Fruit fly (Drosophila melanogaster) whole organism, embryonic: ENCODE data around the gene CG33286.

Experiments used
- Bgb ChIP-seq: fragments of 200-800 bp; sonication (Bioruptor generic); IDR thresholded peaks from 2 replicates; pipeline ENCODE4 v1.3.6; 2022; ENCODE audit warnings: missing biosample characterization, missing genetic modification characterization; ENCODE audit not compliant: partially characterized antibody
- BtbVII ChIP-seq: fragments of 200-800 bp; sonication (Bioruptor generic); optimal IDR thresholded peaks from 3 replicates; lab custom pipeline; 2017; ENCODE audit warnings: missing biosample characterization, mild to moderate bottlenecking, missing genetic modification characterization
- C15 ChIP-seq: fragments of 200-800 bp; sonication (Bioruptor generic); IDR thresholded peaks from 3 replicates; pipeline ENCODE4 v1.3.6; 2022; ENCODE audit warnings: missing biosample characterization, missing genetic modification characterization
- CG10543 ChIP-seq: fragments of 200-800 bp; sonication (Bioruptor generic); optimal IDR thresholded peaks from 3 replicates; lab custom pipeline; 2017; ENCODE audit warnings: missing biosample characterization, mild to moderate bottlenecking, missing genetic modification characterization, moderate library complexity
- CG14014 ChIP-seq: fragments of 200-800 bp; sonication (Bioruptor generic); IDR thresholded peaks from 2 replicates; pipeline ENCODE4 v1.3.6; 2022; ENCODE audit warnings: missing biosample characterization, missing genetic modification characterization
- CG16779 ChIP-seq: fragments of 200-800 bp; sonication (Bioruptor generic); IDR thresholded peaks from 2 replicates; pipeline ENCODE4 v1.3.6; 2022; ENCODE audit warnings: missing biosample characterization, missing genetic modification characterization
- CG17912 ChIP-seq: fragments of 200-800 bp; sonication (Bioruptor generic); optimal IDR thresholded peaks from 2 replicates; lab custom pipeline; 2018; ENCODE audit warnings: missing biosample characterization, mild to moderate bottlenecking, missing genetic modification characterization
- CG2116 ChIP-seq: fragments of 200-800 bp; sonication (Bioruptor generic); optimal IDR thresholded peaks from 3 replicates; lab custom pipeline; 2018; ENCODE audit warnings: missing biosample characterization, mild to moderate bottlenecking, missing genetic modification characterization
- CG3065 ChIP-seq: fragments of 200-800 bp; sonication (Bioruptor generic); optimal IDR thresholded peaks from 2 replicates; lab custom pipeline; 2016; ENCODE audit warnings: missing biosample characterization, missing genetic modification characterization
- CG32767 ChIP-seq: fragments of 200-800 bp; sonication (Bioruptor generic); IDR thresholded peaks from 2 replicates; pipeline ENCODE4 v1.3.6; 2022; ENCODE audit warnings: missing biosample characterization, missing genetic modification characterization
- CG6791 ChIP-seq: fragments of 200-800 bp; sonication (Bioruptor generic); IDR thresholded peaks from 3 replicates; pipeline ENCODE4 v1.3.6; 2022; ENCODE audit warnings: missing biosample characterization, missing genetic modification characterization; ENCODE audit not compliant: partially characterized antibody
- CG7745 ChIP-seq: fragments of 200-800 bp; sonication (Bioruptor generic); optimal IDR thresholded peaks from 2 replicates; lab custom pipeline; 2018; ENCODE audit warnings: missing biosample characterization, mild to moderate bottlenecking, missing genetic modification characterization, moderate library complexity
- CG8924 ChIP-seq: fragments of 200-800 bp; optimal IDR thresholded peaks from 3 replicates; lab custom pipeline; 2019; ENCODE audit warnings: missing biosample characterization, mild to moderate bottlenecking, missing genetic modification characterization, moderate library complexity
- CTCF ChIP-seq: fragments of 200-800 bp; sonication (Bioruptor generic); optimal IDR thresholded peaks from 2 replicates; lab custom pipeline; 2017; ENCODE audit warnings: missing biosample characterization, mild to moderate bottlenecking, missing genetic modification characterization, moderate library complexity
- Dek ChIP-seq: fragments of 200-800 bp; sonication (Bioruptor generic); optimal IDR thresholded peaks from 3 replicates; lab custom pipeline; 2019; ENCODE audit warnings: missing biosample characterization, mild to moderate bottlenecking, missing genetic modification characterization, moderate library complexity
- Hand ChIP-seq: fragments of 200-800 bp; sonication (Bioruptor generic); optimal IDR thresholded peaks from 2 replicates; lab custom pipeline; 2017; ENCODE audit warnings: mild to moderate bottlenecking, missing biosample characterization, missing genetic modification reagents, missing genetic modification characterization
- Hey ChIP-seq: fragments of 200-800 bp; sonication (Bioruptor generic); optimal IDR thresholded peaks from 3 replicates; lab custom pipeline; 2018; ENCODE audit warnings: missing biosample characterization, mild to moderate bottlenecking, missing genetic modification characterization
- Kr ChIP-seq: fragments of 200-800 bp; sonication (Bioruptor generic); optimal IDR thresholded peaks from 2 replicates; lab custom pipeline; 2017; ENCODE audit warnings: missing biosample characterization, mild to moderate bottlenecking, missing genetic modification characterization
- Lim3 ChIP-seq: fragments of 200-800 bp; sonication (Bioruptor generic); IDR thresholded peaks from 2 replicates; pipeline ENCODE4 v1.3.6; 2022; ENCODE audit warnings: missing biosample characterization, missing genetic modification characterization
- Nf-YA ChIP-seq: fragments of 200-800 bp; sonication (Bioruptor generic); IDR thresholded peaks from 2 replicates; pipeline ENCODE4 v1.3.6; 2022; ENCODE audit warnings: missing biosample characterization, missing genetic modification characterization
- Oaz ChIP-seq: fragments of 200-800 bp; sonication (Bioruptor generic); IDR thresholded peaks from 2 replicates; pipeline ENCODE4 v1.3.6; 2022; ENCODE audit warnings: missing biosample characterization, missing genetic modification characterization
- Oli ChIP-seq: fragments of 200-800 bp; sonication (Bioruptor generic); optimal IDR thresholded peaks from 2 replicates; lab custom pipeline; 2018; ENCODE audit warnings: missing biosample characterization, mild to moderate bottlenecking, missing genetic modification characterization, moderate library complexity
- Opbp ChIP-seq: fragments of 200-800 bp; sonication (Bioruptor generic); IDR thresholded peaks from 3 replicates; pipeline ENCODE4 v1.3.6; 2022; ENCODE audit warnings: missing biosample characterization, missing genetic modification characterization; ENCODE audit not compliant: partially characterized antibody
- Pdp1 ChIP-seq, 2 experiments: fragments of 200-800 bp; sonication (Bioruptor generic); optimal IDR thresholded peaks; 3 replicates each; lab custom pipeline; 2016; ENCODE audit warnings: missing biosample characterization in 2 of 2, missing genetic modification characterization in 2 of 2, mild to moderate bottlenecking in 1 of 2, moderate library complexity in 1 of 2
- Poxn ChIP-seq: fragments of 200-800 bp; sonication (Bioruptor generic); IDR thresholded peaks from 2 replicates; pipeline ENCODE4 v1.3.6; 2022; ENCODE audit warnings: missing biosample characterization, missing genetic modification characterization
- Sin3A ChIP-seq: fragments of >200 bp; optimal IDR thresholded peaks from 2 replicates; lab custom pipeline; 2018
- Six4 ChIP-seq: fragments of 200-800 bp; sonication (Bioruptor generic); optimal IDR thresholded peaks from 2 replicates; lab custom pipeline; 2016; ENCODE audit warnings: missing biosample characterization, missing genetic modification characterization
- Sox102F ChIP-seq: fragments of 200-800 bp; sonication (Bioruptor generic); optimal IDR thresholded peaks from 2 replicates; lab custom pipeline; 2018; ENCODE audit warnings: missing biosample characterization, mild to moderate bottlenecking, missing genetic modification characterization, moderate library complexity
- Sry-δ ChIP-seq: fragments of 200-800 bp; sonication (Bioruptor generic); optimal IDR thresholded peaks from 2 replicates; lab custom pipeline; 2016; ENCODE audit warnings: missing biosample characterization, missing genetic modification characterization
- Xbp1 ChIP-seq: fragments of 200-800 bp; sonication (Bioruptor generic); optimal IDR thresholded peaks from 3 replicates; lab custom pipeline; 2016; ENCODE audit warnings: missing biosample characterization, mild to moderate bottlenecking, missing genetic modification characterization
- al ChIP-seq: fragments of 200-800 bp; sonication (Bioruptor generic); IDR thresholded peaks from 2 replicates; pipeline ENCODE4 v1.3.6; 2022; ENCODE audit warnings: missing biosample characterization, missing genetic modification characterization
- ato ChIP-seq: fragments of 200-800 bp; sonication (Bioruptor generic); IDR thresholded peaks from 2 replicates; pipeline ENCODE4 v1.3.6; 2022; ENCODE audit warnings: missing biosample characterization, missing genetic modification characterization; ENCODE audit not compliant: partially characterized antibody
- btn ChIP-seq: fragments of 200-800 bp; sonication (Bioruptor generic); optimal IDR thresholded peaks from 2 replicates; lab custom pipeline; 2016; ENCODE audit warnings: missing biosample characterization, missing genetic modification characterization
- dati ChIP-seq: fragments of 200-800 bp; sonication (Bioruptor generic); IDR thresholded peaks from 2 replicates; pipeline ENCODE4 v1.3.6; 2022; ENCODE audit warnings: missing biosample characterization, missing genetic modification characterization
- disco-r ChIP-seq: fragments of 200-800 bp; sonication (Bioruptor generic); optimal IDR thresholded peaks from 2 replicates; lab custom pipeline; 2016; ENCODE audit warnings: missing biosample characterization, missing genetic modification characterization
- gcm2 ChIP-seq: fragments of 200-800 bp; sonication (Bioruptor generic); optimal IDR thresholded peaks from 2 replicates; lab custom pipeline; 2016; ENCODE audit warnings: missing biosample characterization, missing genetic modification characterization
- gfzf ChIP-seq: fragments of 200-800 bp; sonication (Bioruptor generic); optimal IDR thresholded peaks from 2 replicates; lab custom pipeline; 2016; ENCODE audit warnings: missing biosample characterization, mild to moderate bottlenecking, missing genetic modification characterization, moderate library complexity
- grau ChIP-seq: fragments of 200-800 bp; optimal IDR thresholded peaks from 3 replicates; lab custom pipeline; 2019; ENCODE audit warnings: missing biosample characterization, mild to moderate bottlenecking, missing genetic modification characterization, moderate library complexity
- luna ChIP-seq: fragments of 200-800 bp; sonication (Bioruptor generic); optimal IDR thresholded peaks from 2 replicates; lab custom pipeline; 2016; ENCODE audit warnings: missing biosample characterization, missing genetic modification characterization
- nmo ChIP-seq: fragments of 200-800 bp; sonication (Bioruptor generic); optimal IDR thresholded peaks from 2 replicates; lab custom pipeline; 2018; ENCODE audit warnings: missing biosample characterization, mild to moderate bottlenecking, missing genetic modification characterization, moderate library complexity
- pros ChIP-seq: fragments of 200-800 bp; sonication (Bioruptor generic); optimal IDR thresholded peaks from 3 replicates; lab custom pipeline; 2019; ENCODE audit warnings: missing biosample characterization, mild to moderate bottlenecking, missing genetic modification characterization, moderate library complexity
- pzg ChIP-seq: fragments of 200-800 bp; sonication (Bioruptor generic); optimal IDR thresholded peaks from 3 replicates; lab custom pipeline; 2018; ENCODE audit warnings: missing biosample characterization, mild to moderate bottlenecking, missing genetic modification characterization, moderate library complexity
- sens ChIP-seq: fragments of 200-800 bp; sonication (Bioruptor generic); peaks from one replicate; lab custom pipeline; 2016; ENCODE audit warnings: missing biosample characterization, missing genetic modification characterization
- sens-2 ChIP-seq: fragments of 200-800 bp; sonication (Bioruptor generic); IDR thresholded peaks from 2 replicates; pipeline ENCODE4 v1.3.6; 2022; ENCODE audit warnings: missing biosample characterization, missing genetic modification characterization
- vnd ChIP-seq: fragments of 200-800 bp; sonication (Bioruptor generic); IDR thresholded peaks from 3 replicates; pipeline ENCODE4 v1.3.6; 2022; ENCODE audit warnings: missing biosample characterization, missing genetic modification characterization; ENCODE audit not compliant: partially characterized antibody

CG33286 gene

dm6 chr3L:20944180-20944579, 30.3 kb downstream of the CG33286 start (continued):
- no peak for TF ChIP-seq Bgb (GFP tag; lab: Robert Waterston, UW)
- TF ChIP-seq CG3065 (GFP tag; lab: Kevin White, UChicago) = no peak
- peak; percentile 43 for TF ChIP-seq CG8924
- TF ChIP-seq dati (GFP tag; lab: Robert Waterston, UW) = no peak
- no peak for TF ChIP-seq CG6791 (GFP tag; lab: Robert Waterston, UW)
- 0 out of 2 replicates have a peak, but pooled peaks have one; percentile 14 for TF ChIP-seq Nf-YA (GFP tag; lab: Robert Waterston, UW)
- no peak for TF ChIP-seq Sin3A (lab: Kevin White, UChicago)
- TF ChIP-seq disco-r (GFP tag; lab: Kevin White, UChicago) = no peak
- TF ChIP-seq CG2116 (GFP tag; lab: Kevin White, UChicago) = peak; percentile 22
- TF ChIP-seq pzg (GFP tag; lab: Kevin White, UChicago) = no peak
- TF ChIP-seq al (GFP tag; lab: Robert Waterston, UW) = no peak
- TF ChIP-seq sens-2 (GFP tag; lab: Robert Waterston, UW) = 0 out of 2 replicates have a peak, but pooled peaks have one; percentile 32
- peak; percentile 55 for TF ChIP-seq CG7745 (tag; lab: Kevin White, UChicago)
- no peak for TF ChIP-seq grau (tag; lab: Kevin White, UChicago)
- TF ChIP-seq vnd (GFP tag; lab: Robert Waterston, UW) = no peak
- TF ChIP-seq Dek = no peak
- no peak for TF ChIP-seq Lim3 (GFP tag; lab: Robert Waterston, UW)
- TF ChIP-seq gfzf = no peak
- TF ChIP-seq Kr (GFP tag; lab: Kevin White, UChicago) = peak; percentile 66
- TF ChIP-seq btn (GFP tag; lab: Kevin White, UChicago) = no peak
- no peak for TF ChIP-seq CG16779 (GFP tag; lab: Robert Waterston, UW)
- no peak for TF ChIP-seq pros (GFP tag; lab: Kevin White, UChicago)
- no peak for TF ChIP-seq Six4 (GFP tag; lab: Kevin White, UChicago)
- no peak for TF ChIP-seq Oli (tag; lab: Kevin White, UChicago)
- no peak for TF ChIP-seq Xbp1 (GFP tag; lab: Kevin White, UChicago)
- no peak for TF ChIP-seq Sox102F (GFP tag; lab: Kevin White, UChicago)
- no peak for TF ChIP-seq C15 (GFP tag; lab: Robert Waterston, UW)
- TF ChIP-seq Oaz (GFP tag; lab: Robert Waterston, UW) = no peak
- no peak for TF ChIP-seq Hand
- no peak for TF ChIP-seq ato (GFP tag; lab: Robert Waterston, UW)
- TF ChIP-seq luna (GFP tag; lab: Kevin White, UChicago) = no peak
- no peak for TF ChIP-seq CG10543 (GFP tag; lab: Kevin White, UChicago)
- TF ChIP-seq BtbVII (GFP tag; lab: Kevin White, UChicago) = no peak
- no peak for TF ChIP-seq CTCF
- no peak for TF ChIP-seq Pdp1 (GFP tag; optimal IDR thresholded peaks at IDR 0.05; lab: Kevin White, UChicago)
- TF ChIP-seq Sry-δ (GFP tag; lab: Kevin White, UChicago) = no peak
- no peak for TF ChIP-seq CG14014 (GFP tag; lab: Robert Waterston, UW)
- no peak for TF ChIP-seq Opbp (GFP tag; lab: Robert Waterston, UW)
- no peak for TF ChIP-seq CG17912
- no peak for TF ChIP-seq Poxn (GFP tag; lab: Robert Waterston, UW)
- no peak for TF ChIP-seq gcm2 (GFP tag; lab: Kevin White, UChicago)
- no peak for TF ChIP-seq nmo
- TF ChIP-seq CG32767 = no peak
- peak; percentile 25 for TF ChIP-seq Hey (tag; lab: Kevin White, UChicago)
- peak; percentile 85 for TF ChIP-seq sens (GFP tag; lab: Kevin White, UChicago)
